Fruit fly (Drosophila melanogaster): ENCODE measurements around the gene CG5391.

CG5391 gene

DNA sequence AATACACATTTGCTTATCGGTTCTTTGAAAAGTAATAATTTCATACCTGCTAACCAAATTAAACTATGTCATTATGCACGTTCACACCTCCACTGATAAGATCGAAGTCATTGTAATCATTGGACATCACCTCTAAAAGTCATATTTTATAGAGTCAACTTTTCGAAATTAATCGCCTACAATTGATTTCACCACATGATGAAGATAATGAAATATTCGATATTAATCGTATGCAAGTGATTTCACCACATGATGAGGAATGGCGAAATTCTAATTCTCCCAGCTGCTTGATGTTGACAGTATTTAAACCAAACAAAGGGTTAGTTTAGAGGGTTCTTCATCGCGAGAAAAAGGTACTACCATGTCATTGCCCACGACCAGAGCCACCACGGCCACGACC, 41.7 kb upstream of the CG5391 start, which contains the start of gene CG18596 (continued):
- TF ChIP-seq vnd (GFP tag; IDR thresholded peaks at IDR 0.05; ENCODE audit: partially characterized antibody) (peak; percentile 92), MBD-R2 (GFP tag; IDR thresholded peaks at IDR 0.05) (peak; percentile 52; the same call in 1 of the 2 replicates), run (tag; optimal IDR thresholded peaks at IDR 0.05) (no peak), CG14710 (tag; optimal IDR thresholded peaks at IDR 0.05) (peak; percentile 43), MESR4 (GFP tag; optimal IDR thresholded peaks at IDR 0.05) (peak; percentile 60), z (GFP tag; IDR thresholded peaks at IDR 0.05) (0 out of 3 replicates have a peak, but pooled peaks have one; percentile 5), bbx (GFP tag; IDR thresholded peaks at IDR 0.05; ENCODE audit: partially characterized antibody) (peak; percentile 93), CG2129 (GFP tag; IDR thresholded peaks at IDR 0.05; ENCODE audit: partially characterized antibody) (peak; percentile 95), ERR (GFP tag; optimal IDR thresholded peaks at IDR 0.05) (no peak), croc (GFP tag; conservative IDR thresholded peaks at IDR 0.05) (no peak), CoRest (tag; optimal IDR thresholded peaks at IDR 0.05) (peak; percentile 35), Myb (GFP tag; optimal IDR thresholded peaks at IDR 0.05) (peak; percentile 56), gfzf (GFP tag; optimal IDR thresholded peaks at IDR 0.05) (peak; percentile 0), knrl (GFP tag; IDR thresholded peaks at IDR 0.05; ENCODE audit: partially characterized antibody) (peak; percentile 94), CG13624 (GFP tag; optimal IDR thresholded peaks at IDR 0.05) (no peak), amos (GFP tag; IDR thresholded peaks at IDR 0.05; ENCODE audit: partially characterized antibody) (peak; percentile 88), Nf-YB (GFP tag; optimal IDR thresholded peaks at IDR 0.05) (no peak), ato (GFP tag; IDR thresholded peaks at IDR 0.05; ENCODE audit: partially characterized antibody) (peak; percentile 84), stwl (tag; optimal IDR thresholded peaks at IDR 0.05) (peak; percentile 75), mld (GFP tag; IDR thresholded peaks at IDR 0.05; ENCODE audit: partially characterized antibody) (peak; percentile 84; the same call in 2 of the 3 replicates), Kr (GFP tag; optimal IDR thresholded peaks at IDR 0.05) (peak; percentile 38), CG11085 (GFP tag; IDR thresholded peaks at IDR 0.05) (no peak), Bgb (GFP tag; IDR thresholded peaks at IDR 0.05; ENCODE audit: partially characterized antibody) (peak; percentile 87), CG5180 (GFP tag; optimal IDR thresholded peaks at IDR 0.05) (no peak), E2f2 (GFP tag; IDR thresholded peaks at IDR 0.05) (peak; percentile 86), CG3065 (GFP tag; optimal IDR thresholded peaks at IDR 0.05) (no peak), Scr (GFP tag; IDR thresholded peaks at IDR 0.05; ENCODE audit: partially characterized antibody) (peak; percentile 98)

dm6 chr3R:22372535-22372934, 38.6 kb upstream of the CG5391 start, which contains the start of gene CG7069:
TSS of gene CG7069 (plus strand) at chr3R:22372835.
- TF ChIP-seq sens (GFP tag) (peak; percentile 0), kni (GFP tag; optimal IDR thresholded peaks at IDR 0.05) (no peak)

- TF ChIP-seq org-1 (GFP tag; optimal IDR thresholded peaks at IDR 0.05) (peak; percentile 61), dmrt11E (tag; optimal IDR thresholded peaks at IDR 0.05) (peak; percentile 13), abd-A (tag; optimal IDR thresholded peaks at IDR 0.05) (no peak), CG7556 (GFP tag; optimal IDR thresholded peaks at IDR 0.05) (peak; percentile 80), Hr78 (GFP tag; optimal IDR thresholded peaks at IDR 0.05) (no peak), Sin3A (optimal IDR thresholded peaks at IDR 0.05) (no peak), Nf-YC (tag; optimal IDR thresholded peaks at IDR 0.05) (no peak), so (GFP tag; IDR thresholded peaks at IDR 0.05) (peak; percentile 77; the same call in 2 of the 3 replicates), sima (GFP tag; optimal IDR thresholded peaks at IDR 0.05) (no peak), CG2875 (GFP tag; optimal IDR thresholded peaks at IDR 0.05) (no peak), NC2α (GFP tag; optimal IDR thresholded peaks at IDR 0.05) (no peak), Med (GFP tag) (peak; percentile 79), CG16863 (GFP tag; optimal IDR thresholded peaks at IDR 0.05) (no peak), Mad (GFP tag; optimal IDR thresholded peaks at IDR 0.05) (no peak), Tbp (GFP tag; optimal IDR thresholded peaks at IDR 0.05) (no peak), Lhr (GFP tag; optimal IDR thresholded peaks at IDR 0.05) (no peak), CG8089 (GFP tag; optimal IDR thresholded peaks at IDR 0.05) (no peak), chn (GFP tag; optimal IDR thresholded peaks at IDR 0.05) (peak; percentile 32), CG13123 (GFP tag; optimal IDR thresholded peaks at IDR 0.05) (no peak), CG3163 (GFP tag; optimal IDR thresholded peaks at IDR 0.05) (no peak)
Measured at dm6 chr3R:22368777-22369214, 34.8 kb upstream of the CG5391 start.

Data from whole organism, embryonic.